Fruit fly (Drosophila melanogaster) whole organism, larva: ENCODE results near the gene CG13124.

ENCODE experiments used
- noc ChIP-seq: fragments of 200-800 bp; sonication (Bioruptor generic); optimal IDR thresholded peaks from 3 replicates; lab custom pipeline; 2019; ENCODE audit warnings: missing biosample characterization, mild to moderate bottlenecking, missing genetic modification characterization, moderate library complexity

CG13124 gene

dm6 chr2L:9894193-9894592 is 14.2 kb downstream of the CG13124 start:
- TF ChIP-seq noc (tag; lab: Kevin White, UChicago): no peak

dm6 chr2L:9893183-9893582 is 15.2 kb downstream of the CG13124 start, which contains the start of gene mtDNA-helicase:
mtDNA-helicase (minus strand) TSS chr2L:9893446.
- TF ChIP-seq noc (tag; lab: Kevin White, UChicago): no peak

- no peak for TF ChIP-seq noc (tag; lab: Kevin White, UChicago)
Measured at dm6 chr2L:9890576-9890975, 17.9 kb downstream of the CG13124 start, which contains the start of the genes CG34183 and CG4537. CG34183 (minus strand) TSS chr2L:9890772. CG4537 (plus strand) TSS chr2L:9890885.

dm6 chr2L:9887856-9888269 is 20.6 kb downstream of the CG13124 start, which contains the start of gene Fkbp59:
Fkbp59 (plus strand) TSS chr2L:9888005.
- TF ChIP-seq noc (tag; lab: Kevin White, UChicago): no peak

dm6 chr2L:9886086-9886485 is 22.3 kb downstream of the CG13124 start, which contains the start of gene nAChRalpha6:
nAChRalpha6 (minus strand) TSS chr2L:9886250.
- TF ChIP-seq noc (tag; lab: Kevin White, UChicago): no peak

dm6 chr2L:9882393-9882971 is 26.0 kb downstream of the CG13124 start:
- no peak for TF ChIP-seq noc (tag; lab: Kevin White, UChicago)

dm6 chr2L:9864337-9864736 is 44.1 kb downstream of the CG13124 start:
- TF ChIP-seq noc (tag; lab: Kevin White, UChicago): peak; percentile 16

dm6 chr2L:9863479-9863878 is 45.0 kb downstream of the CG13124 start:
- no peak for TF ChIP-seq noc (tag; lab: Kevin White, UChicago)

dm6 chr2L:9862964-9863363 is 45.5 kb downstream of the CG13124 start:
- no peak for TF ChIP-seq noc (tag; lab: Kevin White, UChicago)
